Worm (Caenorhabditis elegans) whole organism, L4 larva: ENCODE measurements around the gene col-137.
"Not testable (repeated sequence)": the region's sequence is repeated elsewhere in the genome, so short reads cannot be mapped to it uniquely, and the experiment has no call there.

Experiments used
- cey-2 ChIP-seq: sonication (generic microtip); optimal IDR thresholded peaks from 3 replicates; lab custom pipeline; 2017; ENCODE audit warnings: missing genetic modification characterization, mild to moderate bottlenecking, missing compliant biosample characterization, antibody characterized with exemption, borderline replicate concordance; ENCODE audit not compliant: insufficient read depth
- dpl-1 ChIP-seq: fragments of 150-350 bp; optimal IDR thresholded peaks from 2 replicates; lab custom pipeline; 2014; ENCODE audit warnings: missing biosample characterization, missing genetic modification reagents, missing genetic modification characterization

DNA sequence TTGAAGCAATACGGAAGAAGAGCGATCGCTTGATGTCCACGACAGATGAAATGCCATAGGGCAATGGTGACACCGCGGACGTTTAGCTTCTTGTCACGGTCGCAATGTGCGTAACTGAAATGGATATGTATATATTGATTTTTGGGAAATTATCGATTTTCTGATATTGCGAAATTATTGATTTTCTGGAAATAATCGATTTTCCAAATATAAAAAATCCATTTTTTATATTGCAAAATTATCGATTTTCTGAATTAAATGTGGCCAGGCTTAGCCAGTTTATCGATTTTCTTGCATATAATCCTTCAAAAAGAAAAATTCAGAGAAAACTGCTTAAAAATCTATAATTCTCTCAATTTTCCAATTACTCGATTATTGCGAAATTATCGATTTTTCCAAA, 42.4 kb upstream of the col-137 start:
- TF ChIP-seq dpl-1; cey-2 (tag; lab: Kevin White, UChicago): not testable (repeated sequence)
